Worm (Caenorhabditis elegans) whole organism, L4 larva: Measurements from ENCODE around the gene viro-2.
A peak's percentile ranks its signal among the peaks of the same experiment; 100 is the strongest.

Experiments
- D1046.2 ChIP-seq: fragments of 200-800 bp; sonication (Bioruptor generic); IDR thresholded peaks from 2 replicates; pipeline ENCODE4 v1.3.6; 2022; ENCODE audit warnings: missing genetic modification characterization, missing compliant biosample characterization
- F26F4.8 ChIP-seq: fragments of 200-800 bp; sonication (Bioruptor generic); conservative IDR thresholded peaks from 2 replicates; pipeline ENCODE4 v1.3.6; 2022; ENCODE audit warnings: missing genetic modification characterization, missing compliant biosample characterization
- F44E2.7 ChIP-seq: fragments of 200-800 bp; sonication (Bioruptor generic); IDR thresholded peaks from 2 replicates; pipeline ENCODE4 v2.1.2; 2022; ENCODE audit warnings: missing genetic modification characterization, missing compliant biosample characterization
- F49E8.2 ChIP-seq: sonication (generic microtip); optimal IDR thresholded peaks from 2 replicates; lab custom pipeline; 2016; ENCODE audit warnings: missing compliant biosample characterization, mild to moderate bottlenecking, missing genetic modification characterization, borderline replicate concordance
- R02D3.7 ChIP-seq: fragments of 150-350 bp; sonication (generic microtip); optimal IDR thresholded peaks from 3 replicates; lab custom pipeline; 2014; ENCODE audit warnings: missing biosample characterization, missing genetic modification characterization
- Y105C5A.15 ChIP-seq: fragments of 200-800 bp; sonication (Bioruptor generic); IDR thresholded peaks from 2 replicates; pipeline ENCODE4 v1.3.6; 2022; ENCODE audit warnings: missing genetic modification characterization, missing compliant biosample characterization
- Y48G9A.11 ChIP-seq: fragments of 200-800 bp; sonication (Bioruptor generic); IDR thresholded peaks from 2 replicates; pipeline ENCODE4 v1.3.6; 2022; ENCODE audit warnings: missing genetic modification reagents, missing genetic modification characterization, missing compliant biosample characterization
- aha-1 ChIP-seq: fragments of 150-350 bp; peaks from one replicate; lab custom pipeline; 2014; ENCODE audit warnings: missing biosample characterization, missing genetic modification characterization
- ama-1 ChIP-seq: fragments of 150-350 bp; optimal IDR thresholded peaks from 2 replicates; lab custom pipeline; 2014; ENCODE audit warnings: inconsistent platforms, mixed read lengths
- arid-1 ChIP-seq: fragments of 200-800 bp; sonication (Bioruptor generic); conservative IDR thresholded peaks from 2 replicates; pipeline ENCODE4 v1.3.6; 2022; ENCODE audit warnings: missing genetic modification reagents, missing genetic modification characterization, missing compliant biosample characterization
- attf-4 ChIP-seq: sonication (generic microtip); optimal IDR thresholded peaks from 3 replicates; lab custom pipeline; 2017; ENCODE audit warnings: missing biosample characterization, missing genetic modification characterization
- ceh-82 ChIP-seq: sonication (generic microtip); optimal IDR thresholded peaks from 2 replicates; lab custom pipeline; 2017; ENCODE audit warnings: missing biosample characterization, missing genetic modification characterization
- ces-1 ChIP-seq: fragments of 150-350 bp; sonication (generic microtip); optimal IDR thresholded peaks from 4 replicates; lab custom pipeline; 2014; ENCODE audit warnings: missing biosample characterization, missing genetic modification reagents, missing genetic modification characterization
- cey-2 ChIP-seq: sonication (generic microtip); optimal IDR thresholded peaks from 3 replicates; lab custom pipeline; 2017; ENCODE audit warnings: missing genetic modification characterization, mild to moderate bottlenecking, missing compliant biosample characterization, antibody characterized with exemption, borderline replicate concordance; ENCODE audit not compliant: insufficient read depth
- dmd-8 ChIP-seq: fragments of 200-800 bp; sonication (Bioruptor generic); IDR thresholded peaks from 2 replicates; pipeline ENCODE4 v1.3.6; 2022; ENCODE audit warnings: missing genetic modification characterization, missing compliant biosample characterization
- gei-8 ChIP-seq: fragments of 200-800 bp; sonication (Bioruptor generic); optimal IDR thresholded peaks from 2 replicates; lab custom pipeline; 2018; ENCODE audit warnings: mild to moderate bottlenecking, missing genetic modification characterization, missing compliant biosample characterization
- jun-1 ChIP-seq: fragments of 150-350 bp; optimal IDR thresholded peaks from 2 replicates; lab custom pipeline; 2014; ENCODE audit warnings: missing biosample characterization, missing genetic modification reagents, missing genetic modification characterization
- lim-7 ChIP-seq: fragments of 200-800 bp; sonication (Bioruptor generic); IDR thresholded peaks from 2 replicates; pipeline ENCODE4 v1.3.6; 2022; ENCODE audit warnings: missing genetic modification characterization, missing compliant biosample characterization
- lin-1 ChIP-seq: fragments of 200-800 bp; sonication (Bioruptor generic); IDR thresholded peaks from 2 replicates; pipeline ENCODE4 v1.3.6; 2022; ENCODE audit warnings: missing genetic modification reagents, missing genetic modification characterization, missing compliant biosample characterization
- lin-13 ChIP-seq: fragments of 150-350 bp; optimal IDR thresholded peaks from 2 replicates; lab custom pipeline; 2014; ENCODE audit warnings: missing biosample characterization, missing genetic modification reagents, missing genetic modification characterization
- lin-29 ChIP-seq: fragments of 200-800 bp; sonication (Bioruptor generic); IDR thresholded peaks from 2 replicates; pipeline ENCODE4 v1.3.6; 2022; ENCODE audit warnings: missing genetic modification reagents, missing genetic modification characterization, missing compliant biosample characterization
- lin-38 ChIP-seq: fragments of 200-800 bp; sonication (Bioruptor generic); IDR thresholded peaks from 2 replicates; pipeline ENCODE4 v1.3.6; 2022; ENCODE audit warnings: missing genetic modification reagents, missing genetic modification characterization, missing compliant biosample characterization
- madf-5 ChIP-seq, 2 experiments: fragments of 200-800 bp; sonication (Bioruptor generic); IDR thresholded peaks; 2 replicates each; pipeline ENCODE4 v1.3.6; 2022; ENCODE audit warnings: missing compliant biosample characterization in 2 of 2, missing genetic modification characterization in 2 of 2
- madf-9 ChIP-seq: fragments of 200-800 bp; sonication (Bioruptor generic); conservative IDR thresholded peaks from 2 replicates; pipeline ENCODE4 v1.3.6; 2022; ENCODE audit warnings: missing genetic modification reagents, missing genetic modification characterization, missing compliant biosample characterization
- mdl-1 ChIP-seq, 2 experiments: fragments of 150-350 bp in 1 of 2; sonication (generic microtip) in 1 of 2; optimal IDR thresholded peaks; 2 replicates each; lab custom pipeline; 2014 to 2017; ENCODE audit warnings: missing biosample characterization in 2 of 2, missing genetic modification characterization in 2 of 2
- mdt-29 ChIP-seq: fragments of 200-800 bp; sonication (Bioruptor generic); IDR thresholded peaks from 2 replicates; pipeline ENCODE4 v1.3.6; 2022; ENCODE audit warnings: missing genetic modification reagents, missing genetic modification characterization, missing compliant biosample characterization
- mxl-2 ChIP-seq: fragments of 200-800 bp; sonication (Bioruptor generic); conservative IDR thresholded peaks from 2 replicates; pipeline ENCODE4 v1.3.6; 2022; ENCODE audit warnings: missing genetic modification reagents, missing genetic modification characterization, missing compliant biosample characterization
- nhr-237 ChIP-seq: sonication (generic microtip); optimal IDR thresholded peaks from 2 replicates; lab custom pipeline; 2017; ENCODE audit warnings: missing biosample characterization, missing genetic modification characterization
- nhr-25 ChIP-seq: sonication (generic microtip); optimal IDR thresholded peaks from 2 replicates; lab custom pipeline; 2017; ENCODE audit warnings: missing genetic modification characterization, mild to moderate bottlenecking, missing compliant biosample characterization, antibody characterized with exemption, moderate library complexity, borderline replicate concordance; ENCODE audit not compliant: insufficient read depth
- nhr-28 ChIP-seq: fragments of 150-350 bp; optimal IDR thresholded peaks from 2 replicates; lab custom pipeline; 2014; ENCODE audit warnings: missing biosample characterization, missing genetic modification characterization
- nhr-42 ChIP-seq: fragments of 200-800 bp; sonication (Bioruptor generic); IDR thresholded peaks from 2 replicates; pipeline ENCODE4 v1.3.6; 2022; ENCODE audit warnings: missing genetic modification characterization, missing compliant biosample characterization
- nhr-48 ChIP-seq: sonication (generic microtip); optimal IDR thresholded peaks from 2 replicates; lab custom pipeline; 2016; ENCODE audit warnings: mild to moderate bottlenecking, missing genetic modification characterization, missing compliant biosample characterization
- nhr-76 ChIP-seq: fragments of 150-350 bp; optimal IDR thresholded peaks from 2 replicates; lab custom pipeline; 2014; ENCODE audit warnings: missing biosample characterization, missing genetic modification characterization
- saeg-2 ChIP-seq: fragments of 200-800 bp; sonication (Bioruptor generic); IDR thresholded peaks from 2 replicates; pipeline ENCODE4 v1.3.6; 2022; ENCODE audit warnings: missing genetic modification reagents, missing genetic modification characterization, missing compliant biosample characterization
- snpc-1.2 ChIP-seq: fragments of 200-800 bp; sonication (Bioruptor generic); IDR thresholded peaks from 2 replicates; pipeline ENCODE4 v1.3.6; 2022; ENCODE audit warnings: missing genetic modification reagents, missing genetic modification characterization, missing compliant biosample characterization
- spr-1 ChIP-seq: sonication (generic microtip); optimal IDR thresholded peaks from 2 replicates; lab custom pipeline; 2016; ENCODE audit warnings: mild to moderate bottlenecking, missing genetic modification characterization, missing compliant biosample characterization
- unc-130 ChIP-seq: sonication (generic microtip); optimal IDR thresholded peaks from 2 replicates; lab custom pipeline; 2016; ENCODE audit warnings: missing genetic modification reagents, missing genetic modification characterization, missing compliant biosample characterization
- unc-39 ChIP-seq: sonication (generic microtip); optimal IDR thresholded peaks from 2 replicates; lab custom pipeline; 2017; ENCODE audit warnings: missing biosample characterization, missing genetic modification characterization
- zag-1 ChIP-seq: fragments of 150-350 bp; optimal IDR thresholded peaks from 2 replicates; lab custom pipeline; 2014; ENCODE audit warnings: missing biosample characterization, missing genetic modification characterization
- zfp-2 ChIP-seq: sonication (generic microtip); optimal IDR thresholded peaks from 2 replicates; lab custom pipeline; 2016; ENCODE audit warnings: mild to moderate bottlenecking, missing genetic modification characterization, missing compliant biosample characterization
- zip-2 ChIP-seq: fragments of 150-350 bp; optimal IDR thresholded peaks from 2 replicates; lab custom pipeline; 2014; ENCODE audit warnings: missing biosample characterization, missing genetic modification characterization

viro-2 gene

DNA sequence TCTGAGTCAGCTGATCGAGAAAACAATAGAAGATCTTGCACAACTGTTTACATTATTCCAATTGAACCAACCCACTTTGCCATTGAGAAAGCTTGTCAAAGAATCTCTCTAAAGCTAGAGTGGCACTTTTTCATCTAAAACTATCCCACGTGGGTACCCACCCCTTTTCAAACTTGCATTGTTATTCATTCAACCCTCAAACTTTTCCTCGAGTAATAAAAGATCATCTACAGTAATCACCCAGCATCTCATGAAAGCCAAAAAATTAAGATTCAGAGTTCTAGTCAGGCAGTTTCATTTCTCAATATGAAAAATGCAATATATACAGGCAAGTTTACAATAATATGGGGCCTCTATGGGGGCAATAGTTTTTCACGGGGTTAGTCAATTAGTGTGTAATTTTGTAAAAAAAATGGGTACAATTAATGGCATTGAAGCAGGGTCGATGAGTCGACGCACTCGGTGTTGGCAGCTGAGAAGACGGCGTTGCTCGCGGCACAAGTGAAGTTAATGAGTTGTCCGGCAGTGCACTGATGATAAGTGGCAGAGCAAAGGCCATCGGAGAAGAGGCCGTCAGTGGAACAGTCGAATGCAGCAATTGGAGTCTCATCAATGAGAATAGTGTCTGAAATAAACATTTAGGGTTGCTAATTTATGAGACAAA is 26.8 kb upstream of the viro-2 start:
- TF ChIP-seq lin-1 (0 out of 2 replicates have a peak, but pooled peaks have one; percentile 31), R02D3.7 (no peak), unc-39 (tag; lab: Kevin White, UChicago) (no peak), Y48G9A.11 (GFP tag; lab: Robert Waterston, UW) (no peak; the same call in 1 of the 2 replicates), mxl-2 (GFP tag; lab: Robert Waterston, UW) (no peak), F26F4.8 (no peak), lim-7 (GFP tag; lab: Robert Waterston, UW) (0 out of 2 replicates have a peak, but pooled peaks have one; percentile 43), nhr-25 (tag; lab: Kevin White, UChicago) (no peak), spr-1 (no peak), arid-1 (GFP tag; lab: Robert Waterston, UW) (0 out of 2 replicates have a peak, but pooled peaks have one; percentile 20), nhr-28 (no peak), lin-29 (no peak), Y105C5A.15 (GFP tag; lab: Robert Waterston, UW) (0 out of 2 replicates have a peak, but pooled peaks have one; percentile 9), unc-130 (GFP tag; lab: Kevin White, UChicago) (peak; percentile 79), jun-1 (tag; lab: Kevin White, UChicago) (no peak), zag-1 (tag; lab: Kevin White, UChicago) (no peak), ces-1 (GFP tag; lab: Kevin White, UChicago) (no peak), zfp-2 (tag; lab: Kevin White, UChicago) (no peak), saeg-2 (GFP tag; lab: Robert Waterston, UW) (no peak), cey-2 (no peak), ama-1 (lab: Kevin White, UChicago) (no peak), F49E8.2 (peak; percentile 25), mdt-29 (no peak), lin-13 (GFP tag; lab: Kevin White, UChicago) (no peak), attf-4 (tag; lab: Kevin White, UChicago) (no peak), nhr-42 (no peak), D1046.2 (GFP tag; lab: Robert Waterston, UW) (0 out of 2 replicates have a peak, but pooled peaks have one; percentile 13), madf-5 (GFP tag; IDR thresholded peaks at IDR 0.05; lab: Robert Waterston, UW) (peak in 1 of 2 experiments; percentile 35; a peak in 1 of 4 replicates), ceh-82 (tag; lab: Kevin White, UChicago) (no peak), nhr-237 (tag; lab: Kevin White, UChicago) (no peak), F44E2.7 (GFP tag; lab: Robert Waterston, UW) (no peak), mdl-1 (tag; optimal IDR thresholded peaks at IDR 0.05; lab: Kevin White, UChicago) (no peak), aha-1 (tag; lab: Kevin White, UChicago) (no peak), madf-9 (GFP tag; lab: Robert Waterston, UW) (no peak), nhr-76 (tag; lab: Kevin White, UChicago) (no peak), dmd-8 (GFP tag; lab: Robert Waterston, UW) (no peak)
- TF ChIP-seq, all 104 proteins: peak for 8

DNA sequence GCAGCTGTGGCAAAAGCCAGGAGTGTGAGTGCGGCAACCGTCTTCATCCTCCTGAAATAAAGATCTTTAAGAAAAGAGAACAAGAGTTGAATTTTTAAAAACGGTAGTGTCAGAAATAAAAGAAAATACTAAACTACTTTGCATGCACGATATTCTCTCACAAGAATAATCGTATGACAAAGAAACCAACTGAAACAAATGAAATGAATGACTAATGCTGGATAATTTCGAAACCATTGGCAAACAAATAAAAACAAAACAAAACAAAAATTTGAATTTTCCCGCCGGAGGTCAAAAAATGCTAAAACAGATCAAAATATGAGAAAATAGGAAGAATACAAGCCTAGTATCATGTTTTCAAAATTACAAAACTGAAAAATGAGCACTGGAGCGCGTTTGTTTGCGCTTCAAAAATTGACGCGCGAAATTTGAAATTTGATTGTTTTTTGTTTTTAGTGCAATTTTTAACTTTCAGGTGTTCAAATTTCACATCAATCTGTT is 24.7 kb upstream of the viro-2 start, which contains the start of gene cpg-2:
Gene cpg-2, minus strand, starts transcription at position 51 of the 501 bp plus-strand sequence.
- TF ChIP-seq nhr-48 (tag; lab: Kevin White, UChicago), result no peak
- peak; percentile 82 for TF ChIP-seq F49E8.2
- TF ChIP-seq lin-38 (GFP tag; lab: Robert Waterston, UW), result peak; percentile 90
- TF ChIP-seq unc-130 (GFP tag; lab: Kevin White, UChicago), result peak; percentile 96
- no peak for TF ChIP-seq zip-2 (tag; lab: Kevin White, UChicago)
- peak; percentile 39; the same call in 1 of the 2 replicates for TF ChIP-seq snpc-1.2 (GFP tag; lab: Robert Waterston, UW)
- peak; percentile 86 for TF ChIP-seq Y48G9A.11 (GFP tag; lab: Robert Waterston, UW)
- no peak for TF ChIP-seq gei-8
